Worm (Caenorhabditis elegans) whole organism, young adult: ENCODE measurements around the gene F40G9.5.
A peak's percentile ranks its signal among the peaks of the same experiment; 100 is the strongest.

ENCODE experiments used
- B0019.2 ChIP-seq: fragments of 200-800 bp; sonication (Bioruptor generic); conservative IDR thresholded peaks from 2 replicates; pipeline ENCODE4 v1.3.6; 2022; ENCODE audit warnings: missing genetic modification reagents, missing genetic modification characterization, missing compliant biosample characterization
- C06A6.2 ChIP-seq: fragments of 200-800 bp; sonication (Bioruptor generic); conservative IDR thresholded peaks from 2 replicates; pipeline ENCODE4 v1.3.6; 2022; ENCODE audit warnings: missing genetic modification characterization, missing compliant biosample characterization
- F39B2.1 ChIP-seq: fragments of 200-800 bp; sonication (Bioruptor generic); IDR thresholded peaks from 2 replicates; pipeline ENCODE4 v1.3.6; 2022; ENCODE audit warnings: missing genetic modification reagents, missing genetic modification characterization, missing compliant biosample characterization
- F55B11.4 ChIP-seq: sonication (generic microtip); optimal IDR thresholded peaks from 2 replicates; lab custom pipeline; 2016; ENCODE audit warnings: missing compliant biosample characterization, missing genetic modification characterization, borderline replicate concordance; ENCODE audit not compliant: insufficient read depth
- F57A8.1 ChIP-seq: fragments of 200-800 bp; sonication (Bioruptor generic); optimal IDR thresholded peaks from 2 replicates; lab custom pipeline; 2018; ENCODE audit warnings: mild to moderate bottlenecking, missing genetic modification characterization, moderate library complexity, missing compliant biosample characterization
- F57C9.4 ChIP-seq: sonication (generic microtip); optimal IDR thresholded peaks from 2 replicates; lab custom pipeline; 2017; ENCODE audit warnings: mild to moderate bottlenecking, missing genetic modification characterization, missing compliant biosample characterization
- T26A5.8 ChIP-seq: sonication (generic microtip); optimal IDR thresholded peaks from 2 replicates; lab custom pipeline; 2016; ENCODE audit warnings: missing genetic modification characterization, missing compliant biosample characterization
- Y53F4B.3 ChIP-seq: fragments of 200-800 bp; sonication (Bioruptor generic); IDR thresholded peaks from 2 replicates; pipeline ENCODE4 v1.3.6; 2022; ENCODE audit warnings: missing genetic modification reagents, missing genetic modification characterization, missing compliant biosample characterization
- Y79H2A.3 ChIP-seq: fragments of 200-800 bp; sonication (Bioruptor generic); conservative IDR thresholded peaks from 2 replicates; pipeline ENCODE4 v1.3.6; 2022; ENCODE audit warnings: missing genetic modification reagents, missing genetic modification characterization, missing compliant biosample characterization
- aptf-3 ChIP-seq: fragments of 200-800 bp; sonication (Bioruptor generic); IDR thresholded peaks from 2 replicates; pipeline ENCODE4 v1.3.6; 2022; ENCODE audit warnings: missing genetic modification characterization, missing compliant biosample characterization
- attf-6 ChIP-seq: fragments of 200-800 bp; sonication (Bioruptor generic); IDR thresholded peaks from 2 replicates; pipeline ENCODE4 v1.3.6; 2022; ENCODE audit warnings: missing genetic modification reagents, missing genetic modification characterization, missing compliant biosample characterization
- bed-1 ChIP-seq: fragments of 200-800 bp; sonication (Bioruptor generic); IDR thresholded peaks from 2 replicates; pipeline ENCODE4 v1.3.6; 2022; ENCODE audit warnings: missing genetic modification reagents, missing genetic modification characterization, missing compliant biosample characterization
- bed-2 ChIP-seq: fragments of 200-800 bp; sonication (Bioruptor generic); IDR thresholded peaks from 2 replicates; pipeline ENCODE4 v1.3.6; 2022; ENCODE audit warnings: missing genetic modification reagents, missing genetic modification characterization, missing compliant biosample characterization
- ccch-3 ChIP-seq: fragments of 200-800 bp; sonication (Bioruptor generic); optimal IDR thresholded peaks from 2 replicates; lab custom pipeline; 2018; ENCODE audit warnings: mild to moderate bottlenecking, missing genetic modification characterization, missing compliant biosample characterization
- cebp-1 ChIP-seq, 2 experiments: fragments of 200-800 bp in 1 of 2; sonication (Bioruptor generic) in 1 of 2; sonication (generic microtip) in 1 of 2; IDR thresholded peaks in 1 of 2; optimal IDR thresholded peaks in 1 of 2; 2 replicates each; pipeline versions ENCODE4 v1.3.6 to Lab custom; 2017 to 2022; ENCODE audit warnings: missing compliant biosample characterization in 2 of 2, missing genetic modification characterization in 2 of 2, mild to moderate bottlenecking in 1 of 2, missing genetic modification reagents in 1 of 2, moderate library complexity in 1 of 2
- cebp-2 ChIP-seq: fragments of 200-800 bp; sonication (Bioruptor generic); IDR thresholded peaks from 2 replicates; pipeline ENCODE4 v1.3.6; 2022; ENCODE audit warnings: missing genetic modification characterization, missing compliant biosample characterization
- ceh-100 ChIP-seq: fragments of 200-800 bp; sonication (Bioruptor generic); IDR thresholded peaks from 2 replicates; pipeline ENCODE4 v1.3.6; 2022; ENCODE audit warnings: missing genetic modification reagents, missing genetic modification characterization, missing compliant biosample characterization
- chd-7 ChIP-seq: sonication (generic microtip); optimal IDR thresholded peaks from 2 replicates; lab custom pipeline; 2016; ENCODE audit warnings: mild to moderate bottlenecking, missing genetic modification characterization, moderate library complexity, missing compliant biosample characterization
- die-1 ChIP-seq: sonication (generic microtip); optimal IDR thresholded peaks from 2 replicates; lab custom pipeline; 2016; ENCODE audit warnings: missing genotype, mild to moderate bottlenecking, missing genetic modification characterization, missing compliant biosample characterization
- dox-1 ChIP-seq: fragments of 200-800 bp; sonication (Bioruptor generic); IDR thresholded peaks from 2 replicates; pipeline ENCODE4 v1.3.6; 2022; ENCODE audit warnings: missing genetic modification reagents, missing genetic modification characterization, missing compliant biosample characterization
- dpff-1 ChIP-seq: sonication (generic microtip); optimal IDR thresholded peaks from 2 replicates; lab custom pipeline; 2017; ENCODE audit warnings: mild to moderate bottlenecking, missing genetic modification characterization, missing compliant biosample characterization
- dpl-1 ChIP-seq: fragments of 150-350 bp; optimal IDR thresholded peaks from 2 replicates; lab custom pipeline; 2014; ENCODE audit warnings: missing biosample characterization, missing genetic modification reagents, missing genetic modification characterization
- efl-1 ChIP-seq: fragments of 150-350 bp; optimal IDR thresholded peaks from 2 replicates; lab custom pipeline; 2014; ENCODE audit warnings: missing biosample characterization, missing genetic modification reagents, missing genetic modification characterization
- egrh-3 ChIP-seq: fragments of 200-800 bp; sonication (Bioruptor generic); IDR thresholded peaks from 2 replicates; pipeline ENCODE4 v1.3.6; 2022; ENCODE audit warnings: missing genetic modification reagents, missing genetic modification characterization, missing compliant biosample characterization
- ets-4 ChIP-seq: fragments of 200-800 bp; sonication (Bioruptor generic); optimal IDR thresholded peaks from 2 replicates; lab custom pipeline; 2018; ENCODE audit warnings: mild to moderate bottlenecking, missing genetic modification characterization, missing compliant biosample characterization
- gei-17 ChIP-seq: fragments of 200-800 bp; sonication (Bioruptor generic); optimal IDR thresholded peaks from 2 replicates; lab custom pipeline; 2018; ENCODE audit warnings: mild to moderate bottlenecking, missing genetic modification characterization, missing compliant biosample characterization
- hlh-12 ChIP-seq: sonication (generic microtip); optimal IDR thresholded peaks from 2 replicates; lab custom pipeline; 2016; ENCODE audit warnings: missing genetic modification characterization, missing compliant biosample characterization
- hmg-1.2 ChIP-seq: fragments of 200-800 bp; sonication (Bioruptor generic); IDR thresholded peaks from 2 replicates; pipeline ENCODE4 v1.3.6; 2022; ENCODE audit warnings: missing genetic modification reagents, missing genetic modification characterization, missing compliant biosample characterization
- hmg-20 ChIP-seq: fragments of 200-800 bp; sonication (Bioruptor generic); IDR thresholded peaks from 2 replicates; pipeline ENCODE4 v1.3.6; 2022; ENCODE audit warnings: missing genetic modification reagents, missing genetic modification characterization, missing compliant biosample characterization
- lag-1 ChIP-seq: fragments of 200-800 bp; sonication (Bioruptor generic); IDR thresholded peaks from 2 replicates; pipeline ENCODE4 v1.3.6; 2022; ENCODE audit warnings: missing genetic modification reagents, missing genetic modification characterization, missing compliant biosample characterization
- mel-28 ChIP-seq: sonication (generic microtip); optimal IDR thresholded peaks from 2 replicates; lab custom pipeline; 2016; ENCODE audit warnings: borderline replicate concordance, mild to moderate bottlenecking, missing genetic modification characterization, missing compliant biosample characterization
- mes-4 ChIP-seq: sonication (generic microtip); optimal IDR thresholded peaks from 2 replicates; lab custom pipeline; 2016; ENCODE audit warnings: missing genotype, missing genetic modification characterization, missing compliant biosample characterization
- nfya-1 ChIP-seq: sonication (generic microtip); optimal IDR thresholded peaks from 2 replicates; lab custom pipeline; 2017; ENCODE audit warnings: antibody characterized with exemption, missing compliant biosample characterization, missing genetic modification characterization, borderline replicate concordance; ENCODE audit not compliant: insufficient read depth
- nhr-80 ChIP-seq: sonication (generic microtip); optimal IDR thresholded peaks from 2 replicates; lab custom pipeline; 2016; ENCODE audit warnings: missing genetic modification characterization, missing compliant biosample characterization
- sea-2 ChIP-seq: fragments of 200-800 bp; sonication (Bioruptor generic); IDR thresholded peaks from 2 replicates; pipeline ENCODE4 v1.3.6; 2022; ENCODE audit warnings: missing genetic modification characterization, missing compliant biosample characterization
- snpc-1.1 ChIP-seq: sonication (generic microtip); optimal IDR thresholded peaks from 2 replicates; lab custom pipeline; 2017; ENCODE audit warnings: missing genetic modification characterization, mild to moderate bottlenecking, missing compliant biosample characterization, antibody characterized with exemption, moderate library complexity, missing genotype, missing genetic modification reagents; ENCODE audit not compliant: insufficient read depth
- snpc-1.3 ChIP-seq: sonication (generic microtip); optimal IDR thresholded peaks from 2 replicates; lab custom pipeline; 2017; ENCODE audit warnings: missing genetic modification characterization, mild to moderate bottlenecking, missing compliant biosample characterization, antibody characterized with exemption, moderate library complexity, missing genotype, missing genetic modification reagents; ENCODE audit not compliant: insufficient read depth
- tbp1 ChIP-seq: fragments of 200-800 bp; sonication (Bioruptor generic); optimal IDR thresholded peaks from 2 replicates; lab custom pipeline; 2018; ENCODE audit warnings: mild to moderate bottlenecking, missing genetic modification characterization, missing compliant biosample characterization
- tlf-1 ChIP-seq: fragments of 200-800 bp; sonication (Bioruptor generic); optimal IDR thresholded peaks from 2 replicates; lab custom pipeline; 2018; ENCODE audit warnings: mild to moderate bottlenecking, missing genetic modification characterization, missing compliant biosample characterization
- zfh-2 ChIP-seq: fragments of 200-800 bp; sonication (Bioruptor generic); conservative IDR thresholded peaks from 2 replicates; pipeline ENCODE4 v1.3.6; 2022; ENCODE audit warnings: missing genetic modification reagents, missing genetic modification characterization, missing compliant biosample characterization
- ztf-18 ChIP-seq: sonication (generic microtip); optimal IDR thresholded peaks from 2 replicates; lab custom pipeline; 2016; ENCODE audit warnings: missing genotype, mild to moderate bottlenecking, missing genetic modification characterization, missing compliant biosample characterization
- ztf-3 ChIP-seq: fragments of 200-800 bp; sonication (Bioruptor generic); optimal IDR thresholded peaks from 2 replicates; lab custom pipeline; 2018; ENCODE audit warnings: mild to moderate bottlenecking, missing genetic modification characterization, missing compliant biosample characterization

The F40G9.5 gene

ce11 chrIII:209695-210091 lies 28.6 kb downstream of the F40G9.5 start, which contains the start of gene klp-20:
TSS of gene klp-20 (plus strand) at chrIII:209992.
- TF ChIP-seq nhr-80 (tag; lab: Kevin White, UChicago) (no peak), C06A6.2 (GFP tag; lab: Robert Waterston, UW) (no peak), snpc-1.1 (tag; lab: Kevin White, UChicago) (no peak)

- TF ChIP-seq dpff-1 (tag; lab: Kevin White, UChicago), result no peak
- TF ChIP-seq B0019.2 (GFP tag; lab: Robert Waterston, UW), result no peak
- TF ChIP-seq attf-6 (GFP tag; lab: Robert Waterston, UW), result no peak
- no peak for TF ChIP-seq tlf-1 (GFP tag; lab: Kevin White, UChicago)
- TF ChIP-seq hmg-20 (GFP tag; lab: Robert Waterston, UW), result no peak
- TF ChIP-seq ccch-3 (GFP tag; lab: Kevin White, UChicago), result no peak
- TF ChIP-seq gei-17, result no peak
- TF ChIP-seq T26A5.8 (tag; lab: Kevin White, UChicago), result no peak
- TF ChIP-seq hmg-1.2 (GFP tag; lab: Robert Waterston, UW), result no peak
- TF ChIP-seq cebp-2, result no peak
- no peak for TF ChIP-seq bed-1 (GFP tag; lab: Robert Waterston, UW)
- no peak for TF ChIP-seq F39B2.1 (GFP tag; lab: Robert Waterston, UW)
- no peak for TF ChIP-seq dpl-1
- TF ChIP-seq ztf-3 (GFP tag; lab: Kevin White, UChicago), result no peak
- TF ChIP-seq, all 124 proteins: peak for 0
Measured at ce11 chrIII:211387-211786, 30.3 kb downstream of the F40G9.5 start.

ce11 chrIII:220368-220767 lies 39.3 kb downstream of the F40G9.5 start:
- TF ChIP-seq tbp1 (GFP tag; lab: Kevin White, UChicago) (no peak), efl-1 (GFP tag; lab: Kevin White, UChicago) (no peak), hmg-1.2 (GFP tag; lab: Robert Waterston, UW) (peak; percentile 83; the same call in 1 of the 2 replicates), chd-7 (no peak), Y53F4B.3 (GFP tag; lab: Robert Waterston, UW) (no peak)

ce11 chrIII:222508-222907 lies 41.4 kb downstream of the F40G9.5 start:
- TF ChIP-seq ztf-18 (tag; lab: Kevin White, UChicago) (no peak), hmg-1.2 (GFP tag; lab: Robert Waterston, UW) (peak; percentile 74)

- no peak for TF ChIP-seq F57C9.4
- TF ChIP-seq lag-1, result no peak
- TF ChIP-seq aptf-3 (GFP tag; lab: Robert Waterston, UW), result no peak
- TF ChIP-seq F55B11.4, result no peak
- no peak for TF ChIP-seq ceh-100 (GFP tag; lab: Robert Waterston, UW)
- no peak for TF ChIP-seq hlh-12 (tag; lab: Kevin White, UChicago)
- TF ChIP-seq die-1 (tag; lab: Kevin White, UChicago), result no peak
- TF ChIP-seq F39B2.1 (GFP tag; lab: Robert Waterston, UW), result no peak
- TF ChIP-seq nfya-1 (tag; lab: Kevin White, UChicago), result no peak
- peak; percentile 82 for TF ChIP-seq hmg-1.2 (GFP tag; lab: Robert Waterston, UW)
- TF ChIP-seq zfh-2 (GFP tag; lab: Robert Waterston, UW), result peak; percentile 77
- no peak for TF ChIP-seq bed-2 (GFP tag; lab: Robert Waterston, UW)
- TF ChIP-seq mes-4 (tag; lab: Kevin White, UChicago), result no peak
- no peak for TF ChIP-seq dox-1
- TF ChIP-seq F57A8.1 (GFP tag; lab: Kevin White, UChicago), result no peak
- no peak for TF ChIP-seq sea-2
- TF ChIP-seq ets-4 (GFP tag; lab: Kevin White, UChicago), result no peak
- TF ChIP-seq egrh-3 (GFP tag; lab: Robert Waterston, UW), result peak; percentile 70; the same call in 1 of the 2 replicates
- no peak for TF ChIP-seq snpc-1.3 (tag; lab: Kevin White, UChicago)
- TF ChIP-seq Y79H2A.3, result no peak
- no peak for TF ChIP-seq cebp-1 (GFP tag; IDR thresholded peaks at IDR 0.05; lab: Robert Waterston, UW)
- no peak for TF ChIP-seq cebp-1 (tag; optimal IDR thresholded peaks at IDR 0.05; lab: Kevin White, UChicago)
- TF ChIP-seq mel-28, result no peak
Measured at ce11 chrIII:227033-227432, 46.0 kb downstream of the F40G9.5 start.
